Fruit fly (Drosophila melanogaster) Kc167 (cell line): ENCODE results near the gene Msh6.

ENCODE experiments used
- Myc ChIP-seq: fragments of >200 bp; optimal IDR thresholded peaks from 2 replicates; lab custom pipeline; 2017; ENCODE audit warnings: missing external identifiers
- h ChIP-seq: fragments of >200 bp; optimal IDR thresholded peaks from 3 replicates; lab custom pipeline; 2018; ENCODE audit warnings: missing external identifiers
- psq ChIP-seq: fragments of >200 bp; optimal IDR thresholded peaks from 2 replicates; lab custom pipeline; 2017; ENCODE audit warnings: missing external identifiers

- TF ChIP-seq h (lab: Kevin White, UChicago) (no peak), Myc (lab: Kevin White, UChicago) (no peak), psq (no peak)
Measured at dm6 chr3L:15116536-15116935, 41.8 kb downstream of the Msh6 start, which contains the start of gene Cep135.
